Worm (Caenorhabditis elegans) whole organism, late embryonic: ENCODE measurements around the gene T06E8.8.
A peak's percentile ranks its signal among the peaks of the same experiment; 100 is the strongest.

ENCODE experiments used
- K02D7.2 ChIP-seq: sonication (generic microtip); optimal IDR thresholded peaks from 2 replicates; lab custom pipeline; 2017; ENCODE audit warnings: mild to moderate bottlenecking, missing genetic modification characterization, missing compliant biosample characterization
- K09A11.1 ChIP-seq: sonication (generic microtip); optimal IDR thresholded peaks from 2 replicates; lab custom pipeline; 2017; ENCODE audit warnings: antibody characterized with exemption, mild to moderate bottlenecking, missing genetic modification characterization, missing compliant biosample characterization; ENCODE audit not compliant: insufficient read depth
- T23F11.4 ChIP-seq: fragments of 200-800 bp; sonication (Bioruptor generic); optimal IDR thresholded peaks from 2 replicates; lab custom pipeline; 2018; ENCODE audit warnings: mild to moderate bottlenecking, missing genetic modification characterization, missing compliant biosample characterization
- ahr-1 ChIP-seq: sonication (generic microtip); optimal IDR thresholded peaks from 2 replicates; lab custom pipeline; 2016; ENCODE audit warnings: missing genetic modification characterization, missing compliant biosample characterization
- ama-1 ChIP-seq: fragments of 150-350 bp; optimal IDR thresholded peaks from 2 replicates; lab custom pipeline; 2014
- ceh-14 ChIP-seq: sonication (generic microtip); optimal IDR thresholded peaks from 2 replicates; lab custom pipeline; 2016; ENCODE audit warnings: missing genotype, missing genetic modification characterization, missing compliant biosample characterization
- ceh-19 ChIP-seq: fragments of 200-800 bp; sonication (Bioruptor generic); optimal IDR thresholded peaks from 2 replicates; lab custom pipeline; 2018; ENCODE audit warnings: mild to moderate bottlenecking, missing genetic modification characterization, missing compliant biosample characterization
- ceh-22 ChIP-seq: sonication (generic microtip); optimal IDR thresholded peaks from 2 replicates; lab custom pipeline; 2017; ENCODE audit warnings: missing biosample characterization, missing genetic modification characterization
- ceh-24 ChIP-seq: sonication (generic microtip); optimal IDR thresholded peaks from 2 replicates; lab custom pipeline; 2016; ENCODE audit warnings: mild to moderate bottlenecking, missing genetic modification characterization, missing compliant biosample characterization
- ceh-30 ChIP-seq: fragments of 150-350 bp; optimal IDR thresholded peaks from 2 replicates; lab custom pipeline; 2014; ENCODE audit warnings: missing biosample characterization, missing genetic modification characterization
- ceh-34 ChIP-seq: sonication (generic microtip); optimal IDR thresholded peaks from 2 replicates; lab custom pipeline; 2016; ENCODE audit warnings: mild to moderate bottlenecking, missing genetic modification characterization, missing compliant biosample characterization
- ceh-6 ChIP-seq: fragments of 200-800 bp; sonication (Bioruptor generic); optimal IDR thresholded peaks from 2 replicates; lab custom pipeline; 2018; ENCODE audit warnings: mild to moderate bottlenecking, missing genetic modification characterization, missing compliant biosample characterization
- ceh-9 ChIP-seq: sonication (generic microtip); optimal IDR thresholded peaks from 2 replicates; lab custom pipeline; 2016; ENCODE audit warnings: mild to moderate bottlenecking, missing genetic modification characterization, inconsistent platforms, missing compliant biosample characterization
- che-1 ChIP-seq: sonication (generic microtip); optimal IDR thresholded peaks from 2 replicates; lab custom pipeline; 2016; ENCODE audit warnings: mild to moderate bottlenecking, missing genetic modification characterization, missing compliant biosample characterization
- dmd-4 ChIP-seq: sonication (generic microtip); optimal IDR thresholded peaks from 2 replicates; lab custom pipeline; 2016; ENCODE audit warnings: borderline replicate concordance, missing genetic modification characterization, missing compliant biosample characterization
- dve-1 ChIP-seq: sonication (generic microtip); optimal IDR thresholded peaks from 2 replicates; lab custom pipeline; 2017; ENCODE audit warnings: antibody characterized with exemption, mild to moderate bottlenecking, missing genetic modification characterization, missing compliant biosample characterization
- elt-2 ChIP-seq: sonication (generic microtip); optimal IDR thresholded peaks from 2 replicates; lab custom pipeline; 2016; ENCODE audit warnings: missing genetic modification reagents, missing genetic modification characterization, missing compliant biosample characterization
- fkh-10 ChIP-seq: fragments of 150-350 bp; optimal IDR thresholded peaks from 2 replicates; lab custom pipeline; 2014; ENCODE audit warnings: missing biosample characterization, missing genetic modification reagents, missing genetic modification characterization
- gmeb-2 ChIP-seq: sonication (generic microtip); optimal IDR thresholded peaks from 2 replicates; lab custom pipeline; 2016; ENCODE audit warnings: missing genetic modification characterization, inconsistent platforms, missing compliant biosample characterization
- hlh-13 ChIP-seq: fragments of 200-800 bp; sonication (Bioruptor generic); optimal IDR thresholded peaks from 2 replicates; lab custom pipeline; 2018; ENCODE audit warnings: mild to moderate bottlenecking, missing genetic modification characterization, missing compliant biosample characterization
- hlh-30 ChIP-seq: sonication (generic microtip); optimal IDR thresholded peaks from 2 replicates; lab custom pipeline; 2017; ENCODE audit warnings: antibody characterized with exemption, missing genetic modification characterization, missing compliant biosample characterization; ENCODE audit not compliant: insufficient read depth
- lim-6 ChIP-seq: sonication (generic microtip); optimal IDR thresholded peaks from 2 replicates; lab custom pipeline; 2016; ENCODE audit warnings: missing genetic modification characterization, missing compliant biosample characterization
- lin-11 ChIP-seq: fragments of 200-800 bp; sonication (Bioruptor generic); optimal IDR thresholded peaks from 2 replicates; lab custom pipeline; 2018; ENCODE audit warnings: mild to moderate bottlenecking, missing genetic modification characterization, missing compliant biosample characterization
- nhr-11 ChIP-seq: fragments of 150-350 bp; optimal IDR thresholded peaks from 2 replicates; lab custom pipeline; 2014; ENCODE audit warnings: missing biosample characterization, missing genetic modification characterization
- nhr-232 ChIP-seq: sonication (generic microtip); optimal IDR thresholded peaks from 2 replicates; lab custom pipeline; 2016; ENCODE audit warnings: missing genetic modification characterization, missing compliant biosample characterization
- npax-4 ChIP-seq: sonication (generic microtip); optimal IDR thresholded peaks from 2 replicates; lab custom pipeline; 2016; ENCODE audit warnings: missing genetic modification characterization, missing compliant biosample characterization
- pat-9 ChIP-seq: fragments of 200-800 bp; sonication (Bioruptor generic); optimal IDR thresholded peaks from 2 replicates; lab custom pipeline; 2018; ENCODE audit warnings: mild to moderate bottlenecking, missing genetic modification characterization, moderate library complexity, missing compliant biosample characterization
- pax-1 ChIP-seq: fragments of 150-350 bp; optimal IDR thresholded peaks from 2 replicates; lab custom pipeline; 2014; ENCODE audit warnings: missing biosample characterization, missing genetic modification characterization
- pha-2 ChIP-seq: sonication (generic microtip); optimal IDR thresholded peaks from 2 replicates; lab custom pipeline; 2017; ENCODE audit warnings: mild to moderate bottlenecking, missing genetic modification characterization, missing compliant biosample characterization
- pha-4 ChIP-seq: fragments of 150-350 bp; optimal IDR thresholded peaks from 2 replicates; lab custom pipeline; 2018; ENCODE audit warnings: missing biosample characterization, missing genetic modification reagents, missing genetic modification characterization
- pqm-1 ChIP-seq: sonication (generic microtip); optimal IDR thresholded peaks from 2 replicates; lab custom pipeline; 2016; ENCODE audit warnings: missing genetic modification characterization, missing compliant biosample characterization
- pros-1 ChIP-seq: fragments of 150-350 bp; optimal IDR thresholded peaks from 2 replicates; lab custom pipeline; 2014; ENCODE audit warnings: missing biosample characterization, missing genetic modification reagents, missing genetic modification characterization
- ref-2 ChIP-seq: sonication (generic microtip); optimal IDR thresholded peaks from 2 replicates; lab custom pipeline; 2016; ENCODE audit warnings: missing genetic modification characterization, missing compliant biosample characterization
- rnt-1 ChIP-seq: sonication (generic microtip); optimal IDR thresholded peaks from 2 replicates; lab custom pipeline; 2016; ENCODE audit warnings: missing genetic modification characterization, missing compliant biosample characterization
- sox-2 ChIP-seq: fragments of 200-800 bp; sonication (Bioruptor generic); IDR thresholded peaks from 2 replicates; pipeline ENCODE4 v1.3.6; 2022; ENCODE audit warnings: missing genetic modification reagents, missing genetic modification characterization, missing compliant biosample characterization
- syd-9 ChIP-seq: sonication (generic microtip); optimal IDR thresholded peaks from 2 replicates; lab custom pipeline; 2016; ENCODE audit warnings: mild to moderate bottlenecking, missing genetic modification characterization, moderate library complexity, missing compliant biosample characterization
- tbx-2 ChIP-seq: sonication (generic microtip); optimal IDR thresholded peaks from 2 replicates; lab custom pipeline; 2016; ENCODE audit warnings: missing genetic modification characterization, missing compliant biosample characterization
- tbx-7 ChIP-seq: sonication (generic microtip); optimal IDR thresholded peaks from 2 replicates; lab custom pipeline; 2016; ENCODE audit warnings: missing genotype, missing genetic modification characterization, missing compliant biosample characterization
- ttx-3 ChIP-seq: sonication (generic microtip); optimal IDR thresholded peaks from 2 replicates; lab custom pipeline; 2016; ENCODE audit warnings: missing genetic modification reagents, missing genetic modification characterization, missing compliant biosample characterization
- unc-3 ChIP-seq, 2 experiments: fragments of 200-800 bp in 1 of 2; sonication (Bioruptor generic) in 1 of 2; sonication (generic microtip) in 1 of 2; conservative IDR thresholded peaks in 1 of 2; optimal IDR thresholded peaks in 1 of 2; 2 replicates each; pipeline versions ENCODE4 v1.3.6 to Lab custom; 2016 to 2022; ENCODE audit warnings: missing compliant biosample characterization in 2 of 2, missing genetic modification characterization in 2 of 2, missing genetic modification reagents in 1 of 2
- unc-42 ChIP-seq: sonication (generic microtip); optimal IDR thresholded peaks from 2 replicates; lab custom pipeline; 2016; ENCODE audit warnings: missing genotype, missing genetic modification characterization, missing compliant biosample characterization
- unc-86 ChIP-seq: sonication (generic microtip); optimal IDR thresholded peaks from 2 replicates; lab custom pipeline; 2016; ENCODE audit warnings: missing genetic modification characterization, missing compliant biosample characterization
- ztf-16 ChIP-seq: sonication (generic microtip); optimal IDR thresholded peaks from 2 replicates; lab custom pipeline; 2017; ENCODE audit warnings: missing genetic modification characterization, missing compliant biosample characterization

T06E8.8 gene

ce11 chrV:10042254-10042653 is 1.3 kb upstream of the T06E8.8 start (continued):
- TF ChIP-seq hlh-30 (tag; lab: Kevin White, UChicago), result peak; percentile 50
- no peak for TF ChIP-seq ahr-1 (tag; lab: Kevin White, UChicago)
- no peak for TF ChIP-seq pqm-1
- no peak for TF ChIP-seq ceh-6 (GFP tag; lab: Kevin White, UChicago)
- no peak for TF ChIP-seq syd-9 (tag; lab: Kevin White, UChicago)
- TF ChIP-seq fkh-10 (GFP tag; lab: Kevin White, UChicago), result no peak
- TF ChIP-seq unc-3 (GFP tag; conservative IDR thresholded peaks at IDR 0.05; lab: Robert Waterston, UW), result no peak
- no peak for TF ChIP-seq unc-3 (tag; optimal IDR thresholded peaks at IDR 0.05; lab: Kevin White, UChicago)
- TF ChIP-seq ref-2 (tag; lab: Kevin White, UChicago), result no peak
- no peak for TF ChIP-seq elt-2 (tag; lab: Kevin White, UChicago)
- no peak for TF ChIP-seq K02D7.2 (tag; lab: Kevin White, UChicago)
- TF ChIP-seq gmeb-2, result no peak
- TF ChIP-seq ztf-16, result no peak
- no peak for TF ChIP-seq ceh-9 (tag; lab: Kevin White, UChicago)
- TF ChIP-seq T23F11.4 (GFP tag; lab: Kevin White, UChicago), result no peak
- TF ChIP-seq ceh-24 (tag; lab: Kevin White, UChicago), result no peak
- no peak for TF ChIP-seq lim-6
- TF ChIP-seq sox-2, result no peak
- TF ChIP-seq nhr-11, result no peak
- no peak for TF ChIP-seq ttx-3 (tag; lab: Kevin White, UChicago)
- TF ChIP-seq tbx-2 (tag; lab: Kevin White, UChicago), result peak; percentile 48
- peak; percentile 10 for TF ChIP-seq pros-1
- no peak for TF ChIP-seq unc-86
- no peak for TF ChIP-seq dmd-4 (tag; lab: Kevin White, UChicago)
- TF ChIP-seq pax-1 (tag; lab: Kevin White, UChicago), result peak; percentile 32
- no peak for TF ChIP-seq npax-4 (tag; lab: Kevin White, UChicago)
- TF ChIP-seq pat-9, result no peak
- TF ChIP-seq lin-11 (tag; lab: Kevin White, UChicago), result no peak
- TF ChIP-seq hlh-13 (GFP tag; lab: Kevin White, UChicago), result no peak
- no peak for TF ChIP-seq ceh-30
- TF ChIP-seq ama-1, result no peak
- TF ChIP-seq nhr-232 (tag; lab: Kevin White, UChicago), result no peak
- no peak for TF ChIP-seq pha-4 (tag; lab: Kevin White, UChicago)
- no peak for TF ChIP-seq che-1 (tag; lab: Kevin White, UChicago)
- peak; percentile 4 for TF ChIP-seq K09A11.1
- TF ChIP-seq ceh-14, result no peak
- TF ChIP-seq dve-1, result peak; percentile 51
- TF ChIP-seq ceh-19 (GFP tag; lab: Kevin White, UChicago), result no peak
- peak; percentile 25 for TF ChIP-seq unc-42 (tag; lab: Kevin White, UChicago)
- no peak for TF ChIP-seq pha-2 (tag; lab: Kevin White, UChicago)
- no peak for TF ChIP-seq ceh-22 (tag; lab: Kevin White, UChicago)
- TF ChIP-seq rnt-1 (tag; lab: Kevin White, UChicago), result peak; percentile 20

- TF ChIP-seq tbx-7 (tag; lab: Kevin White, UChicago), result no peak
- peak; percentile 58 for TF ChIP-seq ceh-19 (GFP tag; lab: Kevin White, UChicago)
- peak; percentile 68 for TF ChIP-seq ceh-34 (tag; lab: Kevin White, UChicago)
- no peak for TF ChIP-seq ahr-1 (tag; lab: Kevin White, UChicago)
- TF ChIP-seq lin-11 (tag; lab: Kevin White, UChicago), result no peak
- no peak for TF ChIP-seq K02D7.2 (tag; lab: Kevin White, UChicago)
- TF ChIP-seq, all 69 proteins: peak for 2
Measured at ce11 chrV:10044735-10045134, 1.2 kb downstream of the T06E8.8 start.
